Fruit fly (Drosophila melanogaster): ENCODE measurements around the gene CG31088.
A peak's percentile ranks its signal among the peaks of the same experiment; 100 is the strongest.

The CG31088 gene

dm6 chr3R:15963690-15964281, 13.0 kb upstream of the CG31088 start, which contains the start of the genes CG4287 and CG5516 (continued):
- no peak for TF ChIP-seq peb (GFP tag; IDR thresholded peaks at IDR 0.05)
- peak; percentile 22 for TF ChIP-seq trem (tag; optimal IDR thresholded peaks at IDR 0.05)
- TF ChIP-seq CG7839 (tag; optimal IDR thresholded peaks at IDR 0.05) = no peak
- no peak for TF ChIP-seq nom (GFP tag; optimal IDR thresholded peaks at IDR 0.05)
- TF ChIP-seq CG12155 (GFP tag; optimal IDR thresholded peaks at IDR 0.05) = peak; percentile 12
- TF ChIP-seq CG13296 (GFP tag; optimal IDR thresholded peaks at IDR 0.05) = no peak
- peak; percentile 47; the same call in 1 of the 2 replicates for TF ChIP-seq hbn (GFP tag; IDR thresholded peaks at IDR 0.05; ENCODE audit: partially characterized antibody)
- no peak for TF ChIP-seq inv (GFP tag; IDR thresholded peaks at IDR 0.05; ENCODE audit: partially characterized antibody)
- peak; percentile 54 for TF ChIP-seq Scr (GFP tag; IDR thresholded peaks at IDR 0.05; ENCODE audit: partially characterized antibody)
- no peak; the same call in 1 of the 2 replicates for TF ChIP-seq Bgb (GFP tag; IDR thresholded peaks at IDR 0.05; ENCODE audit: partially characterized antibody)
- peak; percentile 64 for TF ChIP-seq sens (GFP tag)
- TF ChIP-seq CG1603 (tag; optimal IDR thresholded peaks at IDR 0.05) = peak; percentile 54
- TF ChIP-seq fu2 (GFP tag; optimal IDR thresholded peaks at IDR 0.05) = peak; percentile 24
- no peak for TF ChIP-seq bcd (GFP tag; optimal IDR thresholded peaks at IDR 0.05)
- TF ChIP-seq abd-A (tag; optimal IDR thresholded peaks at IDR 0.05) = no peak
- TF ChIP-seq CG15479 (GFP tag; optimal IDR thresholded peaks at IDR 0.05) = no peak
- TF ChIP-seq Dll (GFP tag; IDR thresholded peaks at IDR 0.05; ENCODE audit: partially characterized antibody) = peak; percentile 62
- TF ChIP-seq MBD-R2 (GFP tag; IDR thresholded peaks at IDR 0.05) = peak; percentile 87
- no peak for TF ChIP-seq CG15601 (tag; optimal IDR thresholded peaks at IDR 0.05)
- TF ChIP-seq CG18599 (GFP tag; optimal IDR thresholded peaks at IDR 0.05) = no peak
- no peak for TF ChIP-seq CG3726 (GFP tag; IDR thresholded peaks at IDR 0.05)
- TF ChIP-seq tll (GFP tag; optimal IDR thresholded peaks at IDR 0.05) = peak in 1 of 2 experiments; percentile 19
- peak; percentile 54; the same call in 1 of the 2 replicates for TF ChIP-seq NFAT (GFP tag; IDR thresholded peaks at IDR 0.05)
- TF ChIP-seq CG8944 (GFP tag; optimal IDR thresholded peaks at IDR 0.05) = no peak
- no peak for TF ChIP-seq CG11093 (GFP tag; IDR thresholded peaks at IDR 0.05)
- TF ChIP-seq Ets65A (GFP tag) = no peak
- TF ChIP-seq CG11398 (GFP tag; optimal IDR thresholded peaks at IDR 0.05) = no peak
- TF ChIP-seq dpn (GFP tag; optimal IDR thresholded peaks at IDR 0.05) = peak in 1 of 2 experiments; percentile 1
- TF ChIP-seq chn (GFP tag; optimal IDR thresholded peaks at IDR 0.05) = peak; percentile 25
- no peak for TF ChIP-seq BtbVII (GFP tag; optimal IDR thresholded peaks at IDR 0.05)
- no peak for TF ChIP-seq ems (GFP tag; optimal IDR thresholded peaks at IDR 0.05)
- TF ChIP-seq CG4854 (GFP tag; optimal IDR thresholded peaks at IDR 0.05) = no peak
- no peak; the same call in 1 of the 2 replicates for TF ChIP-seq al (GFP tag; IDR thresholded peaks at IDR 0.05)
- peak; percentile 98 for TF ChIP-seq wek (GFP tag; optimal IDR thresholded peaks at IDR 0.05)
- TF ChIP-seq aop (GFP tag; IDR thresholded peaks at IDR 0.05) = no peak
- TF ChIP-seq cas (GFP tag; IDR thresholded peaks at IDR 0.05) = no peak
- no peak; the same call in 1 of the 2 replicates for TF ChIP-seq amos (GFP tag; IDR thresholded peaks at IDR 0.05; ENCODE audit: partially characterized antibody)
- TF ChIP-seq da (GFP tag; optimal IDR thresholded peaks at IDR 0.05) = no peak
- TF ChIP-seq Sin3A (optimal IDR thresholded peaks at IDR 0.05) = peak; percentile 12
- TF ChIP-seq CG10267 (tag; optimal IDR thresholded peaks at IDR 0.05) = peak; percentile 11
- no peak for TF ChIP-seq NC2α (GFP tag; optimal IDR thresholded peaks at IDR 0.05)
- no peak for TF ChIP-seq CG2875 (GFP tag; optimal IDR thresholded peaks at IDR 0.05)
- TF ChIP-seq CG12104 (GFP tag; optimal IDR thresholded peaks at IDR 0.05) = no peak
- no peak for TF ChIP-seq luna (GFP tag; optimal IDR thresholded peaks at IDR 0.05)
- no peak for TF ChIP-seq CG15011 (GFP tag; optimal IDR thresholded peaks at IDR 0.05)
- peak; percentile 56 for TF ChIP-seq BEAF-32 (GFP tag; optimal IDR thresholded peaks at IDR 0.05)
- TF ChIP-seq Ets97D (GFP tag; optimal IDR thresholded peaks at IDR 0.05) = peak; percentile 1
- TF ChIP-seq CG2129 (GFP tag; IDR thresholded peaks at IDR 0.05; ENCODE audit: partially characterized antibody) = no peak
- no peak for TF ChIP-seq dm (GFP tag; optimal IDR thresholded peaks at IDR 0.05)
- TF ChIP-seq dati (GFP tag; IDR thresholded peaks at IDR 0.05) = no peak
